Fruit fly (Drosophila melanogaster) whole organism, embryonic: Measurements from ENCODE around the gene lin-52.
A peak's percentile ranks its signal among the peaks of the same experiment; 100 is the strongest.

Source experiments
- Atf6 ChIP-seq: fragments of 200-800 bp; sonication (Bioruptor generic); IDR thresholded peaks from 2 replicates; pipeline ENCODE4 v1.3.6; 2022; ENCODE audit warnings: missing biosample characterization, missing genetic modification characterization
- Blimp-1 ChIP-seq: fragments of 200-800 bp; sonication (Bioruptor generic); optimal IDR thresholded peaks from 3 replicates; lab custom pipeline; 2018; ENCODE audit warnings: missing biosample characterization, missing genetic modification characterization, mild to moderate bottlenecking, moderate library complexity, missing genetic modification reagents
- BtbVII ChIP-seq: fragments of 200-800 bp; sonication (Bioruptor generic); optimal IDR thresholded peaks from 3 replicates; lab custom pipeline; 2017; ENCODE audit warnings: missing biosample characterization, mild to moderate bottlenecking, missing genetic modification characterization
- CG10366 ChIP-seq: fragments of 200-800 bp; sonication (Bioruptor generic); IDR thresholded peaks from 2 replicates; pipeline ENCODE4 v1.3.6; 2022; ENCODE audit warnings: missing biosample characterization, missing genetic modification characterization
- CG10462 ChIP-seq: fragments of 200-800 bp; sonication (Bioruptor generic); optimal IDR thresholded peaks from 2 replicates; lab custom pipeline; 2016; ENCODE audit warnings: missing biosample characterization, missing genetic modification characterization
- CG10565 ChIP-seq: fragments of 200-800 bp; sonication (Bioruptor generic); optimal IDR thresholded peaks from 3 replicates; lab custom pipeline; 2016; ENCODE audit warnings: missing biosample characterization, mild to moderate bottlenecking, missing genetic modification characterization
- CG12104 ChIP-seq: fragments of 200-800 bp; sonication (Bioruptor generic); optimal IDR thresholded peaks from 3 replicates; lab custom pipeline; 2016; ENCODE audit warnings: missing biosample characterization, missing genetic modification characterization
- CG12219 ChIP-seq: fragments of 200-800 bp; sonication (Bioruptor generic); optimal IDR thresholded peaks from 3 replicates; lab custom pipeline; 2018; ENCODE audit warnings: missing biosample characterization, mild to moderate bottlenecking, missing genetic modification characterization
- CG12236 ChIP-seq: fragments of 200-800 bp; sonication (Bioruptor generic); optimal IDR thresholded peaks from 2 replicates; lab custom pipeline; 2016; ENCODE audit warnings: missing biosample characterization, missing genetic modification characterization
- CG16863 ChIP-seq: fragments of 200-800 bp; sonication (Bioruptor generic); optimal IDR thresholded peaks from 3 replicates; lab custom pipeline; 2016; ENCODE audit warnings: missing biosample characterization, missing genetic modification characterization
- CG17361 ChIP-seq: fragments of 200-800 bp; sonication (Bioruptor generic); IDR thresholded peaks from 3 replicates; pipeline ENCODE4 v1.3.6; 2022; ENCODE audit warnings: missing biosample characterization, missing genetic modification characterization
- CG17385 ChIP-seq: fragments of 200-800 bp; sonication (Bioruptor generic); optimal IDR thresholded peaks from 3 replicates; lab custom pipeline; 2018; ENCODE audit warnings: missing biosample characterization, mild to moderate bottlenecking, missing genetic modification characterization
- CG1792 ChIP-seq: fragments of 200-800 bp; sonication (Bioruptor generic); optimal IDR thresholded peaks from 2 replicates; lab custom pipeline; 2016; ENCODE audit warnings: missing biosample characterization, missing genetic modification characterization
- CG2202 ChIP-seq: fragments of 200-800 bp; sonication (Bioruptor generic); optimal IDR thresholded peaks from 2 replicates; lab custom pipeline; 2018; ENCODE audit warnings: missing biosample characterization, mild to moderate bottlenecking, missing genetic modification characterization
- CG32767 ChIP-seq: fragments of 200-800 bp; sonication (Bioruptor generic); IDR thresholded peaks from 2 replicates; pipeline ENCODE4 v1.3.6; 2022; ENCODE audit warnings: missing biosample characterization, missing genetic modification characterization
- CG4730 ChIP-seq: fragments of 200-800 bp; sonication (Bioruptor generic); IDR thresholded peaks from 2 replicates; pipeline ENCODE4 v1.3.6; 2022; ENCODE audit warnings: missing biosample characterization, missing genetic modification characterization
- CG4820 ChIP-seq: fragments of 200-800 bp; sonication (Bioruptor generic); optimal IDR thresholded peaks from 3 replicates; lab custom pipeline; 2016; ENCODE audit warnings: missing biosample characterization, missing genetic modification characterization
- CG7745 ChIP-seq: fragments of 200-800 bp; sonication (Bioruptor generic); optimal IDR thresholded peaks from 2 replicates; lab custom pipeline; 2018; ENCODE audit warnings: missing biosample characterization, mild to moderate bottlenecking, missing genetic modification characterization, moderate library complexity
- CG9609 ChIP-seq: fragments of 200-800 bp; sonication (Bioruptor generic); optimal IDR thresholded peaks from 3 replicates; lab custom pipeline; 2016; ENCODE audit warnings: missing biosample characterization, missing genetic modification characterization
- Dip3 ChIP-seq: fragments of 200-800 bp; sonication (Bioruptor generic); optimal IDR thresholded peaks from 3 replicates; lab custom pipeline; 2016; ENCODE audit warnings: missing biosample characterization, missing genetic modification characterization
- E2f2 ChIP-seq: fragments of 200-800 bp; sonication (Bioruptor generic); IDR thresholded peaks from 2 replicates; pipeline ENCODE4 v1.3.6; 2022; ENCODE audit warnings: missing biosample characterization, missing genetic modification characterization
- Fer1 ChIP-seq: fragments of 200-800 bp; sonication (Bioruptor generic); optimal IDR thresholded peaks from 2 replicates; lab custom pipeline; 2017; ENCODE audit warnings: missing biosample characterization, mild to moderate bottlenecking, missing genetic modification characterization
- Fer2 ChIP-seq: fragments of 200-800 bp; sonication (Bioruptor generic); optimal IDR thresholded peaks from 2 replicates; lab custom pipeline; 2018; ENCODE audit warnings: missing biosample characterization, mild to moderate bottlenecking, missing genetic modification characterization, moderate library complexity
- Gug ChIP-seq: fragments of 200-800 bp; sonication (Bioruptor generic); IDR thresholded peaks from 4 replicates; pipeline ENCODE4 v1.3.6; 2022; ENCODE audit warnings: missing biosample characterization, missing genetic modification characterization
- HHEX ChIP-seq: fragments of 200-800 bp; sonication (Bioruptor generic); optimal IDR thresholded peaks from 3 replicates; lab custom pipeline; 2017; ENCODE audit warnings: missing biosample characterization, mild to moderate bottlenecking, missing genetic modification characterization, missing genetic modification reagents
- HLH3B ChIP-seq: fragments of 200-800 bp; sonication (Bioruptor generic); IDR thresholded peaks from 2 replicates; pipeline ENCODE4 v1.3.6; 2022; ENCODE audit warnings: missing biosample characterization, missing genetic modification characterization
- Hsf ChIP-seq: fragments of 200-800 bp; sonication (Bioruptor generic); optimal IDR thresholded peaks from 3 replicates; lab custom pipeline; 2016; ENCODE audit warnings: missing biosample characterization, missing genetic modification characterization
- Jarid2 ChIP-seq: fragments of 200-800 bp; sonication (Bioruptor generic); optimal IDR thresholded peaks from 3 replicates; lab custom pipeline; 2017; ENCODE audit warnings: mild to moderate bottlenecking, missing biosample characterization, missing genetic modification reagents, missing genetic modification characterization
- Oaz ChIP-seq: fragments of 200-800 bp; sonication (Bioruptor generic); IDR thresholded peaks from 2 replicates; pipeline ENCODE4 v1.3.6; 2022; ENCODE audit warnings: missing biosample characterization, missing genetic modification characterization
- Rfx ChIP-seq: fragments of 200-800 bp; sonication (Bioruptor generic); IDR thresholded peaks from 2 replicates; pipeline ENCODE4 v1.3.6; 2022; ENCODE audit warnings: missing biosample characterization, missing genetic modification characterization
- Scr ChIP-seq: fragments of 200-800 bp; sonication (Bioruptor generic); IDR thresholded peaks from 2 replicates; pipeline ENCODE4 v1.3.6; 2022; ENCODE audit warnings: missing biosample characterization, missing genetic modification characterization; ENCODE audit not compliant: partially characterized antibody
- Ssrp ChIP-seq: fragments of 200-800 bp; sonication (Bioruptor generic); optimal IDR thresholded peaks from 2 replicates; lab custom pipeline; 2018; ENCODE audit warnings: missing biosample characterization, mild to moderate bottlenecking, missing genetic modification characterization, moderate library complexity
- TFAM ChIP-seq: fragments of 200-800 bp; sonication (Bioruptor generic); optimal IDR thresholded peaks from 2 replicates; lab custom pipeline; 2017; ENCODE audit warnings: missing biosample characterization, missing genetic modification characterization, inconsistent platforms
- YL-1 ChIP-seq: fragments of 200-800 bp; sonication (Bioruptor generic); optimal IDR thresholded peaks from 3 replicates; lab custom pipeline; 2017; ENCODE audit warnings: missing biosample characterization, mild to moderate bottlenecking, missing genetic modification characterization
- ap ChIP-seq: fragments of 200-800 bp; sonication (Bioruptor generic); IDR thresholded peaks from 2 replicates; pipeline ENCODE4 v1.3.6; 2022; ENCODE audit warnings: missing biosample characterization, missing genetic modification characterization
- corto ChIP-seq: fragments of 200-800 bp; sonication (Bioruptor generic); optimal IDR thresholded peaks from 2 replicates; lab custom pipeline; 2016; ENCODE audit warnings: missing biosample characterization, mild to moderate bottlenecking, missing genetic modification characterization, moderate library complexity
- crc ChIP-seq: fragments of 200-800 bp; sonication (Bioruptor generic); optimal IDR thresholded peaks from 2 replicates; lab custom pipeline; 2016; ENCODE audit warnings: missing biosample characterization, missing genetic modification characterization
- her ChIP-seq: fragments of 200-800 bp; sonication (Bioruptor generic); optimal IDR thresholded peaks from 2 replicates; lab custom pipeline; 2016; ENCODE audit warnings: missing biosample characterization, missing genetic modification characterization
- kay ChIP-seq: fragments of 200-800 bp; sonication (Bioruptor generic); optimal IDR thresholded peaks from 2 replicates; lab custom pipeline; 2016; ENCODE audit warnings: missing biosample characterization, missing genetic modification characterization
- lab ChIP-seq: fragments of 200-800 bp; sonication (Bioruptor generic); optimal IDR thresholded peaks from 3 replicates; lab custom pipeline; 2017; ENCODE audit warnings: missing biosample characterization, missing genetic modification characterization, mild to moderate bottlenecking, moderate library complexity, missing genetic modification reagents
- lola ChIP-seq, 3 experiments: fragments of >200 bp in 2 of 3; fragments of 200-800 bp in 1 of 3; sonication (Bioruptor generic) in 1 of 3; optimal IDR thresholded peaks; 2 replicates each; lab custom pipeline; 2017 to 2019; ENCODE audit warnings: missing biosample characterization in 3 of 3, missing genetic modification characterization in 3 of 3, mild to moderate bottlenecking in 1 of 3, moderate library complexity in 1 of 3
- otp ChIP-seq: fragments of 200-800 bp; sonication (Bioruptor generic); IDR thresholded peaks from 3 replicates; pipeline ENCODE4, ENCODE4 v1.3.6; 2022; ENCODE audit warnings: missing biosample characterization, missing genetic modification characterization
- pho ChIP-seq: fragments of 200-800 bp; sonication (Bioruptor generic); optimal IDR thresholded peaks from 2 replicates; lab custom pipeline; 2016; ENCODE audit warnings: missing biosample characterization, missing genetic modification characterization
- pros ChIP-seq: fragments of 200-800 bp; sonication (Bioruptor generic); optimal IDR thresholded peaks from 3 replicates; lab custom pipeline; 2019; ENCODE audit warnings: missing biosample characterization, mild to moderate bottlenecking, missing genetic modification characterization, moderate library complexity
- ro ChIP-seq: fragments of 200-800 bp; sonication (Bioruptor generic); IDR thresholded peaks from 2 replicates; pipeline ENCODE4 v1.3.6; 2022; ENCODE audit warnings: missing biosample characterization, missing genetic modification characterization
- scrt ChIP-seq: fragments of 200-800 bp; sonication (Bioruptor generic); optimal IDR thresholded peaks from 2 replicates; lab custom pipeline; 2018; ENCODE audit warnings: missing biosample characterization, mild to moderate bottlenecking, missing genetic modification characterization, moderate library complexity
- toy ChIP-seq: fragments of 200-800 bp; sonication (Bioruptor generic); IDR thresholded peaks from 2 replicates; pipeline ENCODE4 v1.3.6; 2022; ENCODE audit warnings: missing biosample characterization, missing genetic modification characterization
- twi ChIP-seq: fragments of 200-800 bp; optimal IDR thresholded peaks from 2 replicates; lab custom pipeline; 2019; ENCODE audit warnings: missing biosample characterization, mild to moderate bottlenecking, missing genetic modification characterization, moderate library complexity

lin-52 gene

dm6 chrX:5754837-5755828 is at the start of gene lin-52, which contains the start of gene CG15771 (continued):
- TF ChIP-seq lola (GFP tag; optimal IDR thresholded peaks at IDR 0.05; lab: Kevin White, UChicago): peak in 1 of 3 experiments; percentile 92
- peak; percentile 89 for TF ChIP-seq pros
- TF ChIP-seq CG10462 (GFP tag; lab: Kevin White, UChicago): peak; percentile 90
- TF ChIP-seq CG17385 (GFP tag; lab: Kevin White, UChicago): peak; percentile 93
- peak; percentile 92 for TF ChIP-seq scrt
- peak; percentile 71 for TF ChIP-seq Scr (GFP tag; lab: Robert Waterston, UW)
- TF ChIP-seq Ssrp (tag; lab: Kevin White, UChicago): peak; percentile 91
- peak; percentile 96 for TF ChIP-seq BtbVII (GFP tag; lab: Kevin White, UChicago)
- peak; percentile 39 for TF ChIP-seq CG7745 (tag; lab: Kevin White, UChicago)
- TF ChIP-seq ro (GFP tag; lab: Robert Waterston, UW): peak; percentile 87
- peak; percentile 37 for TF ChIP-seq CG1792 (GFP tag; lab: Kevin White, UChicago)
- peak; percentile 92 for TF ChIP-seq CG12219 (GFP tag; lab: Kevin White, UChicago)
- peak; percentile 97 for TF ChIP-seq HHEX (GFP tag; lab: Kevin White, UChicago)
- peak; percentile 93 for TF ChIP-seq CG17361 (GFP tag; lab: Robert Waterston, UW)
- TF ChIP-seq twi: peak; percentile 91
- TF ChIP-seq CG10366 (GFP tag; lab: Robert Waterston, UW): peak; percentile 94
- peak; percentile 90 for TF ChIP-seq CG2202
- peak; percentile 80 for TF ChIP-seq kay (GFP tag; lab: Kevin White, UChicago)
- TF ChIP-seq her: peak; percentile 31
- TF ChIP-seq Atf6 (GFP tag; lab: Robert Waterston, UW): peak; percentile 97
- TF ChIP-seq CG9609 (GFP tag; lab: Kevin White, UChicago): peak; percentile 2
- TF ChIP-seq YL-1 (GFP tag; lab: Kevin White, UChicago): peak; percentile 97
- peak; percentile 58 for TF ChIP-seq Jarid2 (GFP tag; lab: Kevin White, UChicago)
- peak; percentile 86 for TF ChIP-seq CG4820 (GFP tag; lab: Kevin White, UChicago)
- peak; percentile 22 for TF ChIP-seq CG12236 (GFP tag; lab: Kevin White, UChicago)
- TF ChIP-seq Oaz (GFP tag; lab: Robert Waterston, UW): peak; percentile 94
- TF ChIP-seq CG16863 (GFP tag; lab: Kevin White, UChicago): peak; percentile 79
- TF ChIP-seq CG32767 (GFP tag; lab: Robert Waterston, UW): peak; percentile 96
- peak; percentile 90 for TF ChIP-seq ap (GFP tag; lab: Robert Waterston, UW)
- TF ChIP-seq TFAM: peak; percentile 49
- peak; percentile 96 for TF ChIP-seq Rfx (GFP tag; lab: Robert Waterston, UW)
- peak; percentile 78 for TF ChIP-seq E2f2 (GFP tag; lab: Robert Waterston, UW)
- TF ChIP-seq Fer2: peak; percentile 90
- peak; percentile 97 for TF ChIP-seq lab
- TF ChIP-seq pho: peak; percentile 50
- TF ChIP-seq corto (GFP tag; lab: Kevin White, UChicago): peak; percentile 95
- peak; percentile 87 for TF ChIP-seq otp (GFP tag; lab: Robert Waterston, UW)
- TF ChIP-seq Blimp-1 (GFP tag; lab: Kevin White, UChicago): peak; percentile 90
- peak; percentile 92 for TF ChIP-seq CG12104 (GFP tag; lab: Kevin White, UChicago)
- peak; percentile 70 for TF ChIP-seq Dip3 (GFP tag; lab: Kevin White, UChicago)
- peak; percentile 79 for TF ChIP-seq toy
- peak; percentile 95 for TF ChIP-seq Gug
- peak; percentile 86 for TF ChIP-seq Hsf (GFP tag; lab: Kevin White, UChicago)
- peak; percentile 93 for TF ChIP-seq HLH3B (GFP tag; lab: Robert Waterston, UW)
- TF ChIP-seq crc (GFP tag; lab: Kevin White, UChicago): peak; percentile 51
- TF ChIP-seq CG10565 (GFP tag; lab: Kevin White, UChicago): peak; percentile 35
- TF ChIP-seq CG4730 (GFP tag; lab: Robert Waterston, UW): peak; percentile 91
- TF ChIP-seq Fer1 (GFP tag; lab: Kevin White, UChicago): peak; percentile 98
